Worm (Caenorhabditis elegans) whole organism, L1 larva: ENCODE data around the gene Y59H11AR.4.
A peak's percentile ranks its signal among the peaks of the same experiment; 100 is the strongest.

Source experiments
- C16A3.4 ChIP-seq: fragments of 150-350 bp; optimal IDR thresholded peaks from 2 replicates; lab custom pipeline; 2014; ENCODE audit warnings: missing biosample characterization, missing genetic modification characterization
- F16B12.6 ChIP-seq: fragments of 150-350 bp; optimal IDR thresholded peaks from 2 replicates; lab custom pipeline; 2014; ENCODE audit warnings: missing biosample characterization, missing genetic modification characterization
- aha-1 ChIP-seq: fragments of 150-350 bp; optimal IDR thresholded peaks from 2 replicates; lab custom pipeline; 2014; ENCODE audit warnings: missing biosample characterization, missing genetic modification characterization
- aly-2 ChIP-seq: fragments of 150-350 bp; optimal IDR thresholded peaks from 2 replicates; lab custom pipeline; 2014; ENCODE audit warnings: missing biosample characterization, missing genetic modification characterization
- ama-1 ChIP-seq: fragments of 150-350 bp; optimal IDR thresholded peaks from 2 replicates; lab custom pipeline; 2014
- blmp-1 ChIP-seq: fragments of 150-350 bp; optimal IDR thresholded peaks from 2 replicates; lab custom pipeline; 2014; ENCODE audit warnings: missing biosample characterization, missing genetic modification characterization
- ceh-63 ChIP-seq: fragments of 200-800 bp; sonication (Bioruptor generic); optimal IDR thresholded peaks from 2 replicates; lab custom pipeline; 2018; ENCODE audit warnings: mild to moderate bottlenecking, missing genetic modification characterization, missing compliant biosample characterization
- ceh-88 ChIP-seq: fragments of 200-800 bp; sonication (Bioruptor generic); IDR thresholded peaks from 2 replicates; pipeline ENCODE4 v1.3.6; 2022; ENCODE audit warnings: missing genetic modification characterization, missing compliant biosample characterization
- ces-1 ChIP-seq: fragments of 150-350 bp; optimal IDR thresholded peaks from 2 replicates; lab custom pipeline; 2014; ENCODE audit warnings: missing biosample characterization, missing genetic modification reagents, missing genetic modification characterization
- dsc-1 ChIP-seq: sonication (generic microtip); optimal IDR thresholded peaks from 2 replicates; lab custom pipeline; 2016; ENCODE audit warnings: mild to moderate bottlenecking, missing genetic modification characterization, missing compliant biosample characterization
- efl-1 ChIP-seq, 4 experiments: fragments of 150-350 bp; optimal IDR thresholded peaks in 3 of 4; peaks in 1 of 4; 1 replicate in 1 of 4; 2 replicates in 3 of 4; lab custom pipeline; 2014; ENCODE audit warnings: missing biosample characterization in 2 of 4, missing genetic modification characterization in 2 of 4, missing genetic modification reagents in 2 of 4
- efl-3 ChIP-seq: fragments of 200-800 bp; sonication (Bioruptor generic); optimal IDR thresholded peaks from 2 replicates; lab custom pipeline; 2018; ENCODE audit warnings: mild to moderate bottlenecking, missing genetic modification characterization, missing compliant biosample characterization
- egl-27 ChIP-seq, 2 experiments: fragments of 150-350 bp in 1 of 2; sonication (generic microtip); optimal IDR thresholded peaks; 3 replicates each; lab custom pipeline; 2017 to 2018; ENCODE audit warnings: missing biosample characterization in 2 of 2, missing genetic modification characterization in 2 of 2, missing genetic modification reagents in 2 of 2
- elt-3 ChIP-seq, 6 experiments: fragments of 150-350 bp in 1 of 6; sonication (generic microtip); optimal IDR thresholded peaks; 2 replicates each; lab custom pipeline; 2017 to 2018; ENCODE audit warnings: missing biosample characterization in 6 of 6, missing genetic modification characterization in 6 of 6, inconsistent platforms in 1 of 6
- ets-5 ChIP-seq: fragments of 200-800 bp; sonication (Bioruptor generic); IDR thresholded peaks from 2 replicates; pipeline ENCODE4 v1.3.6; 2022; ENCODE audit warnings: missing genetic modification characterization, missing compliant biosample characterization
- fkh-10 ChIP-seq: sonication (generic microtip); optimal IDR thresholded peaks from 2 replicates; lab custom pipeline; 2017; ENCODE audit warnings: missing biosample characterization, missing genetic modification reagents, missing genetic modification characterization
- fkh-4 ChIP-seq: sonication (generic microtip); optimal IDR thresholded peaks from 2 replicates; lab custom pipeline; 2016; ENCODE audit warnings: missing compliant biosample characterization, missing genetic modification characterization, borderline replicate concordance
- fos-1 ChIP-seq: fragments of 150-350 bp; optimal IDR thresholded peaks from 2 replicates; lab custom pipeline; 2014; ENCODE audit warnings: missing biosample characterization, missing genetic modification characterization
- hpl-2 ChIP-seq: fragments of 150-350 bp; optimal IDR thresholded peaks from 2 replicates; lab custom pipeline; 2014; ENCODE audit warnings: missing biosample characterization, missing genetic modification reagents, missing genetic modification characterization
- lin-13 ChIP-seq: fragments of 150-350 bp; optimal IDR thresholded peaks from 2 replicates; lab custom pipeline; 2014; ENCODE audit warnings: missing biosample characterization, missing genetic modification reagents, missing genetic modification characterization
- lin-14 ChIP-seq: fragments of 200-800 bp; sonication (Bioruptor generic); optimal IDR thresholded peaks from 2 replicates; lab custom pipeline; 2018; ENCODE audit warnings: mild to moderate bottlenecking, missing genetic modification characterization, moderate library complexity, missing compliant biosample characterization
- lin-15B ChIP-seq: fragments of 150-350 bp; sonication (generic microtip); optimal IDR thresholded peaks from 3 replicates; lab custom pipeline; 2014; ENCODE audit warnings: missing biosample characterization, missing genetic modification characterization
- lin-35 ChIP-seq, 2 experiments: fragments of 150-350 bp; optimal IDR thresholded peaks; 2 replicates each; lab custom pipeline; 2014; ENCODE audit warnings: missing biosample characterization in 2 of 2, missing genetic modification characterization in 2 of 2, missing genetic modification reagents in 2 of 2
- lir-3 ChIP-seq: sonication (generic microtip); optimal IDR thresholded peaks from 2 replicates; lab custom pipeline; 2016; ENCODE audit warnings: mild to moderate bottlenecking, missing genetic modification characterization, moderate library complexity, missing compliant biosample characterization; ENCODE audit not compliant: poor library complexity
- lsy-2 ChIP-seq, 2 experiments: fragments of 150-350 bp; optimal IDR thresholded peaks; 2 replicates each; lab custom pipeline; 2014; ENCODE audit warnings: missing biosample characterization in 2 of 2, missing genetic modification characterization in 2 of 2
- mab-9 ChIP-seq: fragments of 200-800 bp; sonication (Bioruptor generic); IDR thresholded peaks from 2 replicates; pipeline ENCODE4 v1.3.6; 2022; ENCODE audit warnings: missing genetic modification reagents, missing genetic modification characterization, missing compliant biosample characterization
- mef-2 ChIP-seq: fragments of 150-350 bp; optimal IDR thresholded peaks from 2 replicates; lab custom pipeline; 2014; ENCODE audit warnings: missing biosample characterization, missing genetic modification characterization
- mep-1 ChIP-seq: fragments of 150-350 bp; optimal IDR thresholded peaks from 2 replicates; lab custom pipeline; 2014; ENCODE audit warnings: missing biosample characterization, missing genetic modification characterization
- nhr-11 ChIP-seq: fragments of 150-350 bp; optimal IDR thresholded peaks from 2 replicates; lab custom pipeline; 2014; ENCODE audit warnings: missing biosample characterization, missing genetic modification characterization
- nhr-12 ChIP-seq: sonication (generic microtip); optimal IDR thresholded peaks from 2 replicates; lab custom pipeline; 2017; ENCODE audit warnings: missing biosample characterization, missing genetic modification characterization
- nhr-19 ChIP-seq: fragments of 200-800 bp; sonication (Bioruptor generic); conservative IDR thresholded peaks from 2 replicates; pipeline ENCODE4 v1.3.6; 2022; ENCODE audit warnings: missing genetic modification characterization, missing compliant biosample characterization
- nhr-28 ChIP-seq: fragments of 150-350 bp; optimal IDR thresholded peaks from 2 replicates; lab custom pipeline; 2014; ENCODE audit warnings: missing biosample characterization, missing genetic modification characterization
- nhr-47 ChIP-seq: sonication (generic microtip); optimal IDR thresholded peaks from 2 replicates; lab custom pipeline; 2016; ENCODE audit warnings: mild to moderate bottlenecking, missing genetic modification characterization, moderate library complexity, missing compliant biosample characterization
- nhr-71 ChIP-seq: sonication (generic microtip); optimal IDR thresholded peaks from 2 replicates; lab custom pipeline; 2016; ENCODE audit warnings: mild to moderate bottlenecking, missing genetic modification characterization, moderate library complexity, missing compliant biosample characterization
- nhr-76 ChIP-seq: sonication (generic microtip); optimal IDR thresholded peaks from 2 replicates; lab custom pipeline; 2017; ENCODE audit warnings: missing biosample characterization, missing genetic modification characterization
- nhr-77 ChIP-seq: fragments of 150-350 bp; optimal IDR thresholded peaks from 2 replicates; lab custom pipeline; 2014; ENCODE audit warnings: missing biosample characterization, missing genetic modification characterization
- nhr-85 ChIP-seq: sonication (generic microtip); peaks from one replicate; lab custom pipeline; 2016; ENCODE audit warnings: missing genetic modification characterization, inconsistent platforms, missing compliant biosample characterization
- nhr-90 ChIP-seq: sonication (generic microtip); optimal IDR thresholded peaks from 2 replicates; lab custom pipeline; 2016; ENCODE audit warnings: mild to moderate bottlenecking, missing genetic modification characterization, missing compliant biosample characterization; ENCODE audit not compliant: poor library complexity
- pag-3 ChIP-seq: sonication (generic microtip); optimal IDR thresholded peaks from 2 replicates; lab custom pipeline; 2017; ENCODE audit warnings: missing genetic modification characterization, mild to moderate bottlenecking, missing compliant biosample characterization, antibody characterized with exemption, borderline replicate concordance; ENCODE audit not compliant: insufficient read depth
- skn-1 ChIP-seq: fragments of 150-350 bp; optimal IDR thresholded peaks from 2 replicates; lab custom pipeline; 2014; ENCODE audit warnings: missing biosample characterization, missing genetic modification characterization
- snu-23 ChIP-seq: sonication (generic microtip); optimal IDR thresholded peaks from 2 replicates; lab custom pipeline; 2016; ENCODE audit warnings: missing genetic modification characterization, missing compliant biosample characterization
- sox-4 ChIP-seq: sonication (generic microtip); optimal IDR thresholded peaks from 2 replicates; lab custom pipeline; 2016; ENCODE audit warnings: missing genetic modification characterization, missing compliant biosample characterization
- sup-37 ChIP-seq: fragments of 200-800 bp; sonication (Bioruptor generic); optimal IDR thresholded peaks from 2 replicates; lab custom pipeline; 2018; ENCODE audit warnings: mild to moderate bottlenecking, missing genetic modification characterization, missing compliant biosample characterization
- tbx-2 ChIP-seq: sonication (generic microtip); optimal IDR thresholded peaks from 2 replicates; lab custom pipeline; 2016; ENCODE audit warnings: missing genetic modification characterization, missing compliant biosample characterization
- tlp-1 ChIP-seq: fragments of 150-350 bp; optimal IDR thresholded peaks from 2 replicates; lab custom pipeline; 2014; ENCODE audit warnings: missing biosample characterization, missing genetic modification characterization
- unc-30 ChIP-seq: sonication (generic microtip); optimal IDR thresholded peaks from 2 replicates; lab custom pipeline; 2017; ENCODE audit warnings: missing biosample characterization, missing genetic modification characterization
- unc-86 ChIP-seq: sonication (generic microtip); optimal IDR thresholded peaks from 2 replicates; lab custom pipeline; 2016; ENCODE audit warnings: missing genetic modification characterization, missing compliant biosample characterization

Y59H11AR.4 gene

DNA sequence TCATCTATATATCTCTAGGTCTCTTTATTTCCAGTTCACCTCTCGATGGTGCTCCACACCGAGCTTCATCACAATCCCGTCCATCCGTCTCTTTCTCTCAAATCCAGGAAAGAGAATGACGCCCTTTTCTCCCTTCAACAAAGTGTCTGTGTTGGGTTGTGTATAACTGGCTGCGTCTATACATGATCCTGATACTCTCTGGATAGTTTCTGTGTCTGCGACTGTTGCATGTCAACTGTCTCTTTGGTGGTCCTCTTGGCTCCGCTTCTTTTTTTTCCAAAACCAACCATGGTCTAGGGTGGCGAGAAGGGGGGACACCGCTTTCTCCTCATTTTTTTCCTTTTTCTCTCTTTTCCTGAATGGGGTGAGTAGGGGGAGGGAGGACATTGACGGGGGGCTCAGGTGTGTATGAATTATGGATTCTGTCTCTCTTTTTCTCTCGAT lies 29.1 kb upstream of the Y59H11AR.4 start (continued):
- TF ChIP-seq hpl-2 (no peak), efl-1 (optimal IDR thresholded peaks at IDR 0.05; lab: Kevin White, UChicago) (peak; percentile 48 to 60), efl-1 (GFP tag; optimal IDR thresholded peaks at IDR 0.05 in 1 of 2; lab: Kevin White, UChicago) (peak; percentile 2 to 55), nhr-71 (tag; lab: Kevin White, UChicago) (peak; percentile 74), fos-1 (tag; lab: Kevin White, UChicago) (peak; percentile 38), dsc-1 (tag; lab: Kevin White, UChicago) (peak; percentile 57), blmp-1 (tag; lab: Kevin White, UChicago) (peak; percentile 0), tbx-2 (peak; percentile 74), lir-3 (tag; lab: Kevin White, UChicago) (no peak), pag-3 (no peak), unc-30 (no peak), mep-1 (tag; lab: Kevin White, UChicago) (peak; percentile 45), efl-3 (GFP tag; lab: Kevin White, UChicago) (no peak), lin-35 (GFP tag; optimal IDR thresholded peaks at IDR 0.05; lab: Kevin White, UChicago) (peak in 1 of 2 experiments; percentile 7), nhr-11 (tag; lab: Kevin White, UChicago) (no peak), nhr-12 (tag; lab: Kevin White, UChicago) (no peak), sox-4 (tag; lab: Kevin White, UChicago) (no peak), nhr-76 (tag; lab: Kevin White, UChicago) (no peak), sup-37 (GFP tag; lab: Kevin White, UChicago) (no peak), fkh-4 (tag; lab: Kevin White, UChicago) (no peak), C16A3.4 (tag; lab: Kevin White, UChicago) (peak; percentile 41), nhr-19 (GFP tag; lab: Robert Waterston, UW) (peak; percentile 53), aha-1 (tag; lab: Kevin White, UChicago) (no peak), ama-1 (no peak), F16B12.6 (tag; lab: Kevin White, UChicago) (no peak), skn-1 (tag; lab: Kevin White, UChicago) (no peak), fkh-10 (peak; percentile 71), egl-27 (tag; optimal IDR thresholded peaks at IDR 0.05; lab: Kevin White, UChicago) (peak in 1 of 2 experiments; percentile 8), snu-23 (peak; percentile 75), ceh-88 (GFP tag; lab: Robert Waterston, UW) (peak; percentile 30; the same call in 1 of the 2 replicates), lin-13 (GFP tag; lab: Kevin White, UChicago) (no peak), elt-3 (tag; optimal IDR thresholded peaks at IDR 0.05; lab: Kevin White, UChicago) (no peak)

DNA sequence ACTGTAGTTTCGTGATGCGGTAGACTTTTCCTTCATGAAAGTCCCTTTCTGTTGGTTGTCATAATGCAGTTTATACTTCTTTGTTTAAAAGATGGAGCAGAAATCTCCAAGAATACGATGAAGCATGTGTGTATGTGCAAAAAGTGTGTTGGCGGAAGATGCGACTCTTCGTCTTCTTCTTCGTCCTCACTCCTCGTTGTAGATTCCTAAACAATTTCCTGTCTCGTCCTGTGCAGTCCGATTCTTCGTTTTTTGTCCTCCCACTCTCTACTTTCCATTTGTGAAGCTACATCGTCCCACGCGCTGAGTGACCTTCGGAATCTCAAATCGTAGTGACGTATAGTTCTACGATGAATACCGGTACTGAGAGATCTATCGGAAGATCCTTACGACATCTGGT lies 27.7 kb upstream of the Y59H11AR.4 start:
- peak; percentile 58 for TF ChIP-seq fkh-10
- TF ChIP-seq lin-15B (tag; lab: Kevin White, UChicago): no peak
- TF ChIP-seq pag-3: no peak
- no peak for TF ChIP-seq tbx-2
- TF ChIP-seq lin-14 (GFP tag; lab: Kevin White, UChicago): peak; percentile 55
- peak; percentile 31 for TF ChIP-seq blmp-1 (tag; lab: Kevin White, UChicago)

DNA sequence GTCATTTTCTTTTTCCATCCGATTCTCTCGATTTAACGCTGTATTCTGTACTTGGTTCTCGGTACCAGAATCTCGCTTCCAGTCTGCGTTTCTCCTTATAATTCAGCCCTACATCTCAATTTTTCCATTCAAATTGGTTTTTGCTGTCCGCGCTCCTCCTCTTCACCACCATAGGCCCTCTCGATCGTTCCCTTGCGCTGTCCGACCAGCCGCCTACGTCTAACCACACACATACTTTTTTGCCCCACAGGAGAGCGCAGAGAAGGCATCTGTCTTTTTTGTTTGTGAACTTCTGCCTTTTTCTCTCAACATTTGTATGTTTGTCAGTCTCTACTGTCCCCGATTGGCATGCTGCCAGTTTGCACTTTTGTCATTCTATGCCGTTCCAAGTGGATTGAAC lies 26.8 kb upstream of the Y59H11AR.4 start, which contains the start of gene F42A9.11:
TSS of gene F42A9.11 (plus strand) at position 310 of the 400 bp plus-strand sequence.
- peak; percentile 29 for TF ChIP-seq nhr-90 (tag; lab: Kevin White, UChicago)
- peak; percentile 59 for TF ChIP-seq nhr-77 (tag; lab: Kevin White, UChicago)
- TF ChIP-seq nhr-85 (tag; lab: Kevin White, UChicago): peak; percentile 88
- no peak for TF ChIP-seq fos-1 (tag; lab: Kevin White, UChicago)
- TF ChIP-seq egl-27 (tag; optimal IDR thresholded peaks at IDR 0.05; lab: Kevin White, UChicago): peak in 1 of 2 experiments; percentile 41
- TF ChIP-seq lsy-2 (tag; optimal IDR thresholded peaks at IDR 0.05; lab: Kevin White, UChicago): peak in 1 of 2 experiments; percentile 49
- no peak for TF ChIP-seq fkh-4 (tag; lab: Kevin White, UChicago)
- peak; percentile 86 for TF ChIP-seq lin-14 (GFP tag; lab: Kevin White, UChicago)
- TF ChIP-seq ceh-63 (GFP tag; lab: Kevin White, UChicago): no peak
- no peak for TF ChIP-seq pag-3
- TF ChIP-seq nhr-47 (tag; lab: Kevin White, UChicago): peak; percentile 32
- TF ChIP-seq elt-3 (tag; optimal IDR thresholded peaks at IDR 0.05; lab: Kevin White, UChicago): peak in 1 of 6 experiments; percentile 27
- no peak for TF ChIP-seq lin-15B (tag; lab: Kevin White, UChicago)
- TF ChIP-seq snu-23: peak; percentile 70
- TF ChIP-seq nhr-28 (tag; lab: Kevin White, UChicago): no peak
- peak; percentile 48 for TF ChIP-seq skn-1 (tag; lab: Kevin White, UChicago)
- no peak for TF ChIP-seq unc-86
- TF ChIP-seq ets-5 (GFP tag; lab: Robert Waterston, UW): no peak
- no peak for TF ChIP-seq aly-2
- no peak for TF ChIP-seq tlp-1 (tag; lab: Kevin White, UChicago)
- TF ChIP-seq lin-35 (GFP tag; optimal IDR thresholded peaks at IDR 0.05; lab: Kevin White, UChicago): peak in 1 of 2 experiments; percentile 47
- TF ChIP-seq mef-2 (tag; lab: Kevin White, UChicago): no peak
- TF ChIP-seq nhr-71 (tag; lab: Kevin White, UChicago): peak; percentile 54
- TF ChIP-seq mab-9 (GFP tag; lab: Robert Waterston, UW): no peak
- TF ChIP-seq efl-1 (optimal IDR thresholded peaks at IDR 0.05; lab: Kevin White, UChicago): peak in 1 of 2 experiments; percentile 18
- TF ChIP-seq efl-1 (GFP tag; optimal IDR thresholded peaks at IDR 0.05 in 1 of 2; lab: Kevin White, UChicago): no peak
- no peak for TF ChIP-seq F16B12.6 (tag; lab: Kevin White, UChicago)
- no peak for TF ChIP-seq ces-1
